Worm (Caenorhabditis elegans) whole organism, L3 larva: Measurements from ENCODE around the gene K01D12.10.

Experiments used
- ama-1 ChIP-seq: fragments of 150-350 bp; optimal IDR thresholded peaks from 2 replicates; lab custom pipeline; 2018
- egl-27 ChIP-seq: sonication (generic microtip); optimal IDR thresholded peaks from 4 replicates; lab custom pipeline; 2017; ENCODE audit warnings: missing biosample characterization, missing genetic modification reagents, missing genetic modification characterization
- jun-1 ChIP-seq: fragments of 150-350 bp; optimal IDR thresholded peaks from 2 replicates; lab custom pipeline; 2014; ENCODE audit warnings: missing biosample characterization, missing genetic modification reagents, missing genetic modification characterization
- lin-39 ChIP-seq: fragments of 150-350 bp; optimal IDR thresholded peaks from 2 replicates; lab custom pipeline; 2018; ENCODE audit warnings: missing biosample characterization, missing genetic modification reagents, missing genetic modification characterization
- nhr-25 ChIP-seq: sonication (generic microtip); optimal IDR thresholded peaks from 2 replicates; lab custom pipeline; 2017; ENCODE audit warnings: missing biosample characterization, missing genetic modification characterization
- pha-4 ChIP-seq: fragments of 150-350 bp; optimal IDR thresholded peaks from 2 replicates; lab custom pipeline; 2014; ENCODE audit warnings: missing biosample characterization, missing genetic modification reagents, missing genetic modification characterization
- skn-1 ChIP-seq: fragments of 150-350 bp; optimal IDR thresholded peaks from 2 replicates; lab custom pipeline; 2014; ENCODE audit warnings: missing biosample characterization, missing genetic modification characterization
- zag-1 ChIP-seq: fragments of 150-350 bp; optimal IDR thresholded peaks from 2 replicates; lab custom pipeline; 2014; ENCODE audit warnings: missing biosample characterization, missing genetic modification characterization
- ztf-11 ChIP-seq: fragments of 150-350 bp; optimal IDR thresholded peaks from 2 replicates; lab custom pipeline; 2014; ENCODE audit warnings: missing biosample characterization, missing genetic modification characterization

DNA sequence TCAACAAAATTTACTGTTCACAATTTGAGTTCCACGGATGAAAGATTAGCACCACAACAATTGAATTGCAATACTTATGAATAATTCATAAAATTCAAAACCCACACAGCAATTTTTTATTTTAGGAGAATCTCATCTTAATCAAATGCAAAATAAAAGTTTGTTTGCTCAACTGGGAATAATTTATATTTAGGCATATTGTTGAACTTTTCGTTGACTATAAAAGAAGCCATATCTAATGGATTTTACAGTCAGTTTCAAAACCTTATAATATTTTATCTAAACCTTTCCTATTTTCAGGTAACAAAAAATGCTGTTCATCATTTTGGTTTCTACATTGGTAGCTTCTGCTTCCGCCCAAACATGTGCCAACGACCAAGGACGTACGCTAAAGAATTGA is 12.3 kb downstream of the K01D12.10 start, which contains the start of gene C54D10.3:
- TF ChIP-seq nhr-25 (tag; lab: Kevin White, UChicago) (no peak), pha-4 (no peak), skn-1 (tag; lab: Kevin White, UChicago) (no peak), ama-1 (lab: Kevin White, UChicago) (no peak), lin-39 (tag; lab: Kevin White, UChicago) (no peak), jun-1 (tag; lab: Kevin White, UChicago) (no peak), ztf-11 (no peak), egl-27 (tag; lab: Kevin White, UChicago) (no peak), zag-1 (tag; lab: Kevin White, UChicago) (no peak)
